Worm (Caenorhabditis elegans): Measurements from ENCODE around the gene paqr-1.

DNA sequence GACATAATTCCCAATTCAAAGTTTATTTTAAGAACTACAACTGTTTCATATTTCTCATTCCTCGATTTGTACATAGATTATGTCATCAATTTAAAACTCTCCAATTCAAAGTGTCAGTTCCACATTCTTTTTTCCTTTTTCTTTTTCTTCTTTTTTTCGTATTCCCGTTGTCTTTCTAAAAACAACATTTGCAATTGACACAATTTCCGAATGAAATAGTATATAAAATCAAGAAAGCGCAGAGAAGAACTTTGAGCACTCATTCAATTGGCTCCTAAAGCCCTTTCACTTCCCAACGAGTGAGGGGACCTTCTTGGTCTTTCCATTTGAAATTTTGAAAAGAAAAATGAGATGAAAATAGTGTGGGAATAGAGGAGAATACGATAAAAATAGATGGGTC lies 7.8 kb downstream of the paqr-1 start:
- no peak for TF ChIP-seq nhr-237 (tag; optimal IDR thresholded peaks at IDR 0.05)
- no peak for TF ChIP-seq blmp-1 (tag; optimal IDR thresholded peaks at IDR 0.05; ENCODE audit: insufficient read depth)
- TF ChIP-seq mdl-1 (tag; optimal IDR thresholded peaks at IDR 0.05): no peak
- TF ChIP-seq elt-1 (tag; optimal IDR thresholded peaks at IDR 0.05): no peak
- peak; percentile 11 for TF ChIP-seq lin-39 (tag; optimal IDR thresholded peaks at IDR 0.05)
- no peak for TF ChIP-seq snpc-4 (tag; optimal IDR thresholded peaks at IDR 0.05)
- no peak for TF ChIP-seq nhr-11 (tag; optimal IDR thresholded peaks at IDR 0.05)
- TF ChIP-seq nhr-10 (tag; optimal IDR thresholded peaks at IDR 0.05): no peak
- no peak for TF ChIP-seq nhr-25 (tag; optimal IDR thresholded peaks at IDR 0.05)
- TF ChIP-seq sem-4 (tag; optimal IDR thresholded peaks at IDR 0.05): no peak
- TF ChIP-seq lsy-2 (tag; optimal IDR thresholded peaks at IDR 0.05): no peak

Measured in whole organism, L2 larva.